Worm (Caenorhabditis elegans) whole organism, L4/young adult: ENCODE data around the gene clec-245.

ENCODE experiments used
- W03F9.2 ChIP-seq: fragments of 150-350 bp; optimal IDR thresholded peaks from 2 replicates; lab custom pipeline; 2014; ENCODE audit warnings: missing biosample characterization, missing genetic modification characterization
- dao-5 ChIP-seq: sonication (generic microtip); optimal IDR thresholded peaks from 2 replicates; lab custom pipeline; 2016; ENCODE audit warnings: missing genotype, missing genetic modification characterization, moderate library complexity, missing compliant biosample characterization
- him-1 ChIP-seq: sonication (generic microtip); optimal IDR thresholded peaks from 2 replicates; lab custom pipeline; 2016; ENCODE audit warnings: missing genotype, missing genetic modification reagents, missing genetic modification characterization, missing compliant biosample characterization

Gene clec-245

DNA sequence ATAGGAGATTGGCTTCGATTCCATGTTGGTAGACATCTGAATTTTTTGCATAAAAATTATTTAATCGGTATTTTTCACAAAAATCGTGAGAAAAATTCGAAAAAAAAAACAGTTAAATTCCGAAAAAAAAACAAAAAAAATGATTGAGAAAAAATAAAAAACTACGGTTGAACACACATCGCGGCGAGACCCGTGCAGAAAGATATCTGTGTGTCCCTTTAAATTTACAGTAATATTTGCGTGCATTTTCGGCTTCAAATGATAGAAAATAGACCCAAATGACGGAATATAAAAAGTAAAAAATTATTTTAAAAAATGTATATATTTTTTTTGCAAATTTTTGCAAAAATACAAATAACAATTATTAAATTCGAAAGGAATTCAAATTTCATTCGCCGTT lies 50.5 kb downstream of the clec-245 start:
- TF ChIP-seq dao-5, result no peak
- TF ChIP-seq W03F9.2 (tag; lab: Kevin White, UChicago), result no peak
- TF ChIP-seq him-1 (tag; lab: Kevin White, UChicago), result no peak
